Fruit fly (Drosophila melanogaster) Kc167 (cell line): Measurements from ENCODE around the gene twit.

Experiments used
- Myc ChIP-seq: fragments of >200 bp; optimal IDR thresholded peaks from 2 replicates; lab custom pipeline; 2017; ENCODE audit warnings: missing external identifiers
- Sin3A ChIP-seq: fragments of >200 bp; optimal IDR thresholded peaks from 2 replicates; lab custom pipeline; 2018; ENCODE audit warnings: missing external identifiers
- h ChIP-seq: fragments of >200 bp; optimal IDR thresholded peaks from 3 replicates; lab custom pipeline; 2018; ENCODE audit warnings: missing external identifiers
- insv ChIP-seq: fragments of >200 bp; optimal IDR thresholded peaks from 3 replicates; lab custom pipeline; 2018; ENCODE audit warnings: missing external identifiers
- psq ChIP-seq: fragments of >200 bp; optimal IDR thresholded peaks from 2 replicates; lab custom pipeline; 2017; ENCODE audit warnings: missing external identifiers
- ttk ChIP-seq: sonication (Bioruptor generic); optimal IDR thresholded peaks from 2 replicates; lab custom pipeline; 2017; ENCODE audit warnings: missing external identifiers

DNA sequence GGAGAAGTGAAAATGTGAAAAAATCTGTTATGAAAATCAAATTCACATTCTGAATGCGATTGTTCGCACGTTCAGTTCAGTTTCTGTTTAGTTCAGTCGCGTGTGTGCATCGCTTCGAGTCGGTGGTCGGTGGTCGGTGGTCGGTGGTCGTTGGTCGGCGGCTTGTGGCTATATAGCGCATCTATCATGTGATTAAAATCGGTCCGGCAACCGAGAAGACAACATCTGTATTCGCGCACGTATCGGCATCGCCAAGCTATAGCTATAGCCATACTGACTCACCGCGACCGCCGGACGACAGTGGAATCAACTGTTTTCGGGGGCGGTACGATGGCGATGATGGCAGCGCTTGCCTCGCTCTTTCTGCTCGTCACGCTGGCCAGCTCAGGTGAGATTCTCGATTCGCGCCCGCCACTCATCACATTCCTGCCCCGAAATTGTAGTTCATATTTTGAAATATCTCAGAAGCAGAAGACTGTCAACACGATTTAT lies 17.5 kb downstream of the twit start, which contains the start of gene CG14401:
- TF ChIP-seq h (lab: Kevin White, UChicago) (no peak), Sin3A (lab: Kevin White, UChicago) (no peak), psq (lab: Kevin White, UChicago) (no peak), insv (lab: Kevin White, UChicago) (no peak), ttk (lab: Kevin White, UChicago) (no peak), Myc (lab: Kevin White, UChicago) (no peak)
